Fruit fly (Drosophila melanogaster) whole organism: Measurements from ENCODE around the gene Prosbeta2.

Experiments used
- CG8478 ChIP-seq: fragments of >200 bp; optimal IDR thresholded peaks from 2 replicates; lab custom pipeline; 2018; ENCODE audit warnings: inconsistent platforms
- EcR ChIP-seq, 2 experiments: fragments of >200 bp; optimal IDR thresholded peaks; 2 replicates each; lab custom pipeline; 2017; ENCODE audit warnings: missing biosample characterization in 2 of 2, missing genetic modification characterization in 2 of 2, missing genetic modification reagents in 2 of 2
- pan ChIP-seq: fragments of >200 bp; optimal IDR thresholded peaks from 2 replicates; lab custom pipeline; 2017
- usp ChIP-seq: fragments of >200 bp; optimal IDR thresholded peaks from 2 replicates; lab custom pipeline; 2017; ENCODE audit warnings: missing biosample characterization, missing genetic modification characterization, mixed read lengths

- TF ChIP-seq EcR (GFP tag; optimal IDR thresholded peaks at IDR 0.05; lab: Kevin White, UChicago) (no peak), pan (lab: Kevin White, UChicago) (no peak), CG8478 (lab: Kevin White, UChicago) (no peak), usp (GFP tag; lab: Kevin White, UChicago) (no peak)
Observed at dm6 chr3L:15010601-15011000, 10.8 kb downstream of the Prosbeta2 start.
